Worm (Caenorhabditis elegans): ENCODE data around the gene grl-1.
A peak's percentile ranks its signal among the peaks of the same experiment; 100 is the strongest.

grl-1 gene

ce11 chrV:5493447-5493846 lies 40.2 kb downstream of the grl-1 start, which contains the start of gene T05C3.2:
TSS of gene T05C3.2 (plus strand) at chrV:5493747.
- TF ChIP-seq nhr-76 (tag; optimal IDR thresholded peaks at IDR 0.05) (no peak), lsy-2 (tag; optimal IDR thresholded peaks at IDR 0.05) (no peak), lin-1 (GFP tag; IDR thresholded peaks at IDR 0.05) (no peak), dmd-9 (GFP tag; IDR thresholded peaks at IDR 0.05) (no peak), lim-7 (GFP tag; IDR thresholded peaks at IDR 0.05) (no peak), ztf-7 (tag; optimal IDR thresholded peaks at IDR 0.05) (no peak), vab-7 (GFP tag; IDR thresholded peaks at IDR 0.05) (no peak), F10B5.3 (tag; optimal IDR thresholded peaks at IDR 0.05) (no peak), hlh-30 (tag; optimal IDR thresholded peaks at IDR 0.05; ENCODE audit: insufficient read depth) (no peak), lin-38 (GFP tag; IDR thresholded peaks at IDR 0.05) (no peak), nhr-6 (tag; optimal IDR thresholded peaks at IDR 0.05) (no peak), dve-1 (tag; optimal IDR thresholded peaks at IDR 0.05; ENCODE audit: insufficient read depth) (no peak), set-16 (GFP tag; IDR thresholded peaks at IDR 0.05) (no peak), nhr-111 (GFP tag; optimal IDR thresholded peaks at IDR 0.05) (no peak)

DNA sequence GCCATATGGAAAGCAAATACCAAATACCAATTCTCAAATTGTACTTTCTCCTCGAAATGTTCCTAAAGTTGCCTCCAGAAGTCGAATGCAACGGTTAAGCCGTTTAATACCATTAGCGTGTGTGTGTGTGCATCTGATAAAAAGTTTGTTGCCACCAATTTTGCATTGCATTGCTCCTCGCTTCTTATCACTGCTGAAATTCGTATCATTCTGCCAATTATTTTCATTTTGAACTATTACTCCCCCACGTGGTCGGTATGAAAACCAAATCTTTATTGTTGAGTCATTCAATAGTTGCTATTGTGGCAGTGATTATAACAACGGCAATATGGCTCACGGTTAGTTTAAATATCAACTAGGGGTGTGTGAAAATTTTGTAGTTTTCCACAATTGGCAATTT lies 43.5 kb downstream of the grl-1 start, which contains the start of gene T05C3.6:
Gene T05C3.6 (plus strand): TSS at position 241 of the 400 bp plus-strand sequence.
- TF ChIP-seq pqm-1 (tag; optimal IDR thresholded peaks at IDR 0.05) (peak; percentile 94), nhr-28 (tag; optimal IDR thresholded peaks at IDR 0.05) (peak; percentile 66), daf-16 (GFP tag; optimal IDR thresholded peaks at IDR 0.05) (no peak), daf-16 (tag; optimal IDR thresholded peaks at IDR 0.05) (peak; percentile 84), Y75B8A.6 (GFP tag; IDR thresholded peaks at IDR 0.05) (no peak), sdz-12 (GFP tag; optimal IDR thresholded peaks at IDR 0.05) (no peak), fkh-10 (GFP tag; optimal IDR thresholded peaks at IDR 0.05) (no peak), hif-1 (tag; optimal IDR thresholded peaks at IDR 0.05) (no peak), dmd-9 (GFP tag; IDR thresholded peaks at IDR 0.05) (no peak), cey-2 (tag; optimal IDR thresholded peaks at IDR 0.05; ENCODE audit: borderline replicate concordance, insufficient read depth) (no peak), php-3 (GFP tag; IDR thresholded peaks at IDR 0.05) (0 out of 2 replicates have a peak, but pooled peaks have one; percentile 51), mxl-3 (GFP tag; optimal IDR thresholded peaks at IDR 0.05) (peak; percentile 57), tra-1 (GFP tag; IDR thresholded peaks at IDR 0.05) (no peak), mdl-1 (tag; optimal IDR thresholded peaks at IDR 0.05) (peak in 1 of 2 experiments; percentile 64), saeg-2 (GFP tag; IDR thresholded peaks at IDR 0.05) (no peak), ama-1 (optimal IDR thresholded peaks at IDR 0.05) (no peak), zfp-3 (GFP tag; conservative IDR thresholded peaks at IDR 0.05) (no peak)

DNA sequence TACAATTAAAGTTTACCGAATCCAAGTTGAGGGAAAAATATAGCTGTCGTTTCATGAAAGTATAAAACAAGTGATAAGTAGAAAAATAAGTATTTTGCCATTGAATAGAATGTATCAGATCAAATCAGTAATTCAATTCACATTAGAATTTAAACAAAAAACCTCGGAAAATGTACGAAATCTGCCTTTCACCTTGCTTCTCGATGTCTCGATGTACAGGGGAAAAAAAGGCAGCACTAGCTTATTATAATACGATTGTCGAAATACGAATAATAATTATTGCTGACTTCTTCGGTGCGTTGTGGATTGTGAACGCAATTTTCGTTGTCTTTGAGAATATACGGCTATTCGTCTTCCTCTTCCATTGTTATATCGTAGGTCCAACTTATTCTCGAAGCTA lies 44.9 kb downstream of the grl-1 start, which contains the start of gene grl-18:
Gene grl-18 (minus strand): TSS at position 101 of the 400 bp plus-strand sequence.
- TF ChIP-seq ceh-28 (tag; optimal IDR thresholded peaks at IDR 0.05) (no peak), daf-16 (GFP tag; optimal IDR thresholded peaks at IDR 0.05) (no peak), daf-16 (tag; optimal IDR thresholded peaks at IDR 0.05) (no peak), lin-15B (tag; optimal IDR thresholded peaks at IDR 0.05) (no peak), saeg-2 (GFP tag; IDR thresholded peaks at IDR 0.05) (no peak), pqm-1 (tag; optimal IDR thresholded peaks at IDR 0.05) (no peak), nhr-102 (tag; optimal IDR thresholded peaks at IDR 0.05) (no peak), mep-1 (tag; optimal IDR thresholded peaks at IDR 0.05) (no peak), lin-29 (GFP tag; IDR thresholded peaks at IDR 0.05) (no peak), tra-1 (GFP tag; IDR thresholded peaks at IDR 0.05) (no peak), hlh-30 (tag; optimal IDR thresholded peaks at IDR 0.05; ENCODE audit: insufficient read depth) (no peak), mdl-1 (tag; optimal IDR thresholded peaks at IDR 0.05) (no peak)

DNA sequence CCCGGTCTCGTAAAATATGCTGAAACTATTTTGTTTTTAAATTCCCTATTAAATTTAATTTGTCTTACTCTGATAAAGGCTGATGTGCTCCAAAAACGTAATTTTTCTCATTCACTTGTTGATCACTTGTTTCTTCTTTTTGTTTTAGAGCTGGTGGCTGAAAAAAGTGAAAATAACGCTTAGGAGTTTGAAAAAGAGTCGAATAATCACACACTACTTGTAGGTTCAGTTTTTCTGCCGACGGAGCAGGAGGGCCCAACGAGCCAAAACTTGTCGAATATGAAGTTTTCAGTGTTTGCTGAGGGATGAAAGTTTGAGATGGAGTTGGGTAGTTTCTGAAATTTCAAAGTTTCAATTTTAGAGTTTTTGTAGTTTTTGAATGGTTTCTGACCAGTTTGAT lies 46.5 kb downstream of the grl-1 start:
- peak; percentile 92 for TF ChIP-seq aha-1 (tag)
- TF ChIP-seq Y5F2A.4 (GFP tag; optimal IDR thresholded peaks at IDR 0.05), result no peak

All from whole organism, L4 larva.